Worm (Caenorhabditis elegans): ENCODE measurements around the gene snf-3.

DNA sequence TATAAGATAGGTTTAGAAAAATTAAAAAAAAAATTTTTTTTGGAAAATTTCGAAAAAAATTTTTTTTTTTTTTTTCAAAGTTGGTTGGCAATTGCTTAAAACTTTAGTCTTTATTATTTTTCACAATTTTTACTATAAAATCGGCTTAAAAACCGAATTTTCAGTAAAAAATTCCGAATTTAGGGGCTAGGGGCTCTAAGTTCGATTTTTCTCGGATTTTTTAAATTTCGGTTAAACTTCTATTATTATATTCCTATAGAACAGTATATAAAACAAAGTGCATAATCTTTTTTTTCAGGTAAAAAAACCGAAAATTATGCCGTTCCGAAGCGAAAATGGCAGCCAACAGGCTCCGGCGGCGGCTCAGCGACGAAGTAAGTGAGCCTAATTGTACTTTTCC lies 44.7 kb downstream of the snf-3 start, which contains the start of gene pod-2:
- no peak for TF ChIP-seq pha-4 (tag; optimal IDR thresholded peaks at IDR 0.05)
- no peak for TF ChIP-seq ztf-4 (tag; optimal IDR thresholded peaks at IDR 0.05)
- no peak for TF ChIP-seq R02D3.7 (tag; optimal IDR thresholded peaks at IDR 0.05)
- TF ChIP-seq lin-15B (tag; optimal IDR thresholded peaks at IDR 0.05): no peak
- TF ChIP-seq fos-1 (tag; optimal IDR thresholded peaks at IDR 0.05): no peak
- TF ChIP-seq nhr-76 (tag; optimal IDR thresholded peaks at IDR 0.05): no peak
- TF ChIP-seq lsy-12 (tag; optimal IDR thresholded peaks at IDR 0.05): no peak
- no peak for TF ChIP-seq unc-39 (tag; optimal IDR thresholded peaks at IDR 0.05)
- no peak for TF ChIP-seq nhr-67 (tag; optimal IDR thresholded peaks at IDR 0.05)
- no peak for TF ChIP-seq unc-62 (GFP tag; optimal IDR thresholded peaks at IDR 0.05)
- no peak for TF ChIP-seq egl-5 (tag; optimal IDR thresholded peaks at IDR 0.05)
- no peak for TF ChIP-seq jun-1 (tag; optimal IDR thresholded peaks at IDR 0.05)
